Fruit fly (Drosophila melanogaster): ENCODE results near the gene Cbp80.

Gene Cbp80

DNA sequence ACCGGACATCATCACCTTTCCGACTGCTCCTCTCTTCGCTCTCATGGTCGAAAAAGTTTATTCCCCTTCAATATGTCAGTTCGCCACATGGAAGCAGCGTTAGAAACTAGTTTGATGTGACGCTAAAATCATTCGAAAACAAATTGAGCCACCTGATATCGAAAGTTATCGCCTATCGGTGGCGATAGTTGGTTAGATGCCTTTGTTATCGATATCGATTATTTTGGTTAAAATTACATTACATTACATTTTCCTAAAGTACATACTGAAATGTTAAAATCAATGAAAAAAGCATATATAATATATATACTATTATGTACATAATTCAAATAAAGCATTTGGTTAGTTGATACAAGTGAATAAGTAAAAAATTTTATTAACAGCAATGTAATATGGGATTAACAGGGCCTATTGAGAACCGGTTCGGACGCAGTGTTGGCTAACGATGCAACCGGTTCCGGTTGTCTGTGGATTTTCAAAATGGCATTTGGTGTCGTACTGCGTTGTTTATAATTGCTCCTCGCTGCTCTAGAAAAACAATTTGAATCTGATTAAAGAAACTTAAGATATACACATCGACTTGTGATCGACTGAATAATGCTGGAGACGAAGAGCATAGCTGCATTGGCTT is 13.8 kb upstream of the Cbp80 start, which contains the start of the genes Alms1a and pon (continued):
- TF ChIP-seq Deaf1 (tag; optimal IDR thresholded peaks at IDR 0.05) (no peak), Ets97D (GFP tag; optimal IDR thresholded peaks at IDR 0.05) (no peak), Dfd (GFP tag; optimal IDR thresholded peaks at IDR 0.05) (no peak), CG2202 (tag; optimal IDR thresholded peaks at IDR 0.05) (no peak), CTCF (GFP tag; optimal IDR thresholded peaks at IDR 0.05) (no peak), YL-1 (GFP tag; optimal IDR thresholded peaks at IDR 0.05) (peak; percentile 11), CG9932 (GFP tag; IDR thresholded peaks at IDR 0.05) (no peak), HLHmδ (GFP tag; optimal IDR thresholded peaks at IDR 0.05) (no peak), CG6813 (GFP tag; optimal IDR thresholded peaks at IDR 0.05) (no peak), grn (GFP tag; optimal IDR thresholded peaks at IDR 0.05) (no peak), CG33213 (GFP tag; optimal IDR thresholded peaks at IDR 0.05) (no peak), Ravus (GFP tag; IDR thresholded peaks at IDR 0.05) (no peak), wdn (GFP tag; IDR thresholded peaks at IDR 0.05) (no peak), Scr (GFP tag; IDR thresholded peaks at IDR 0.05; ENCODE audit: partially characterized antibody) (peak; percentile 84), unc-4 (GFP tag; IDR thresholded peaks at IDR 0.05; ENCODE audit: partially characterized antibody) (peak; percentile 79), slbo (GFP tag; IDR thresholded peaks at IDR 0.05) (no peak), CG30020 (tag; optimal IDR thresholded peaks at IDR 0.05) (no peak), NC2α (GFP tag; optimal IDR thresholded peaks at IDR 0.05) (no peak), E2f2 (GFP tag; IDR thresholded peaks at IDR 0.05) (peak; percentile 76), hth (optimal IDR thresholded peaks at IDR 0.05) (no peak), repo (GFP tag; optimal IDR thresholded peaks at IDR 0.05) (no peak)

DNA sequence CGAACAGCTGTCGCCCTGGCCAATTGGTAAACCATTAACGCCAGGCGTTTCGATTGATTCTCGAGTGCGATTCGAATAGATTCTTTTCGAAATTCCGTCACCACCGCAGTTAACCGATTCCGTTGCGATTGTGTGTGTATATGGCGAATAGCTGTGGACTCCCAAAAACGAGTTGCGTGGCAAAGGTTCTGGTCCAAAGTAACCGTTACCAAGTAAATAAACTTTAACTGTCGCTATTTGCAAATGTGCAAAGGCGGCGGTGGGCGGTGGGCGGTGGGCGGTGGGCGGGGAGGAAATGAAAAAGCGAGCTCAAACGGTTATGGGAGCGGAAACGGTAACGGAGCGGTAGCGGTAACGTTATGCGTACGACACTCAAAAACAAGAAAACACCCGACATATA is 5.9 kb upstream of the Cbp80 start, which contains the start of gene CG3081:
CG3081 (minus strand) TSS at position 101 of the 400 bp plus-strand sequence.
- TF ChIP-seq CG14965 (GFP tag; optimal IDR thresholded peaks at IDR 0.05; ENCODE audit: borderline replicate concordance), result no peak
- TF ChIP-seq CG11504 (tag; optimal IDR thresholded peaks at IDR 0.05), result no peak
- no peak for TF ChIP-seq CG34224 (GFP tag; IDR thresholded peaks at IDR 0.05; ENCODE audit: partially characterized antibody)
- TF ChIP-seq CG7786 (GFP tag; optimal IDR thresholded peaks at IDR 0.05), result no peak
- TF ChIP-seq ken (GFP tag; IDR thresholded peaks at IDR 0.05), result no peak
- TF ChIP-seq ac (GFP tag; optimal IDR thresholded peaks at IDR 0.05), result no peak

DNA sequence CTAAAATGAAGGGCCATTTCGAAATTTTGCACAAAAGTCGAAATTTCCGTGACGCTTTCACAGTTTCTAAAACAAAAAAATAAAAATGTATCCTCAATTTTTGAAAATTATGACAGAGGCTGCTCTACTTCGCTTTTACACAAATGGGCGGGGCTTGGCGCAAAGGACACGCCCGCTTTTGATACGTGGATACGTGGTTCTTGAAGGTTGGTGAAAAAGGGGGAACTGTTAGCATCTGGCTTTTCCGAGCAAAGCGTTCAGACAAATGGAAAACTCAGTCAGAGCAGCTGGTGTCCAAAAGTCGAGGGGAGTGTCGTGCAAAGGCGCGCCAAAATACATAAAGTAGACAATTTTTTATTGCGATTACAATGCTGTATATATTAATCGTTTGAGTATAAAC is 5.0 kb upstream of the Cbp80 start, which contains the start of gene CG3062:
CG3062 (minus strand) TSS at position 101 of the 400 bp plus-strand sequence.
- no peak for TF ChIP-seq CG8359 (GFP tag; optimal IDR thresholded peaks at IDR 0.05; ENCODE audit: borderline replicate concordance)
- no peak for TF ChIP-seq Side (GFP tag; optimal IDR thresholded peaks at IDR 0.05)
- TF ChIP-seq CG6683 (GFP tag; optimal IDR thresholded peaks at IDR 0.05), result no peak
- no peak for TF ChIP-seq CG11723 (GFP tag; optimal IDR thresholded peaks at IDR 0.05)
- no peak for TF ChIP-seq h (optimal IDR thresholded peaks at IDR 0.05)
- TF ChIP-seq Ptx1 (GFP tag; IDR thresholded peaks at IDR 0.05), result no peak

DNA sequence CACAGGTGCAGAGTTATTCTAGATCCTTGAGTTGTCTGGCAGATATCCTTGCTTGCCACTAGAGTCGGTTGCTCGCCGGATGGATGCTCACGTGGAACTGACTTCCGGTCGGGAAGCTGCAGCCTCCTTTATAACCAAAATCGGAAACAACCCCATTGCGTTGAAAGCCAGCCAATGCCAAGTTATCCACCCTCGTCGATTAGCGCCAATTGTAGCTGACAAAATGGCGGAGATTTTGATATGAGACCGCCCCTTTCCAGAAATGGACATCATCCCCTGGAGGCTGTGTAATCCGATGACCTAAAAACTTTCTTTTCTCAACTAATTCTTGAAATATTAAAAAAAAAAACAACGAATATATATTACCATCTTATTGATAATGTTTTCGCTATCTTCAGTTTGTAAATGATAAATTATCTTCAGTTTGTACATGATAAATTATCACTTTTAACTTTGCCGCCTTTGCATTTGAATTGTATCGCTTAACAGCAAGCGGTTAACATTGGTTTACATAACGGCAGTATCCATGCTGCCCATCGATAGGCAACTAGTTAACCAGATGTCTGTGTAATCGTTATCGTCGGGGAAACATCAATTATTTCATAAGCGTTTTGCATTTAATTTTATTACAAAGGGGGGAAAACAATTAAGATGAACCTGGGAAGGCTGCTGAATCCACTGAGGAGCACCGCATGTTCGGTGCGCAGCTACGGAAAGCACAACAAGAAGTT is 2.3 kb upstream of the Cbp80 start, which contains the start of the genes HLH4C and mRpL30:
HLH4C (minus strand) TSS at position 99 of the 731 bp plus-strand sequence.
mRpL30 (plus strand) TSS at position 556 of the 731 bp plus-strand sequence.
- TF ChIP-seq BEAF-32 (GFP tag; optimal IDR thresholded peaks at IDR 0.05) (peak; percentile 40), CG30431 (GFP tag; optimal IDR thresholded peaks at IDR 0.05) (no peak), exex (tag; optimal IDR thresholded peaks at IDR 0.05) (peak; percentile 6), kay (GFP tag; optimal IDR thresholded peaks at IDR 0.05) (no peak), unc-4 (GFP tag; IDR thresholded peaks at IDR 0.05; ENCODE audit: partially characterized antibody) (peak; percentile 65), stc (GFP tag; IDR thresholded peaks at IDR 0.05) (no peak), CG16813 (GFP tag; IDR thresholded peaks at IDR 0.05; ENCODE audit: partially characterized antibody) (peak; percentile 81), mld (GFP tag; IDR thresholded peaks at IDR 0.05; ENCODE audit: partially characterized antibody) (peak; percentile 98), knrl (GFP tag; IDR thresholded peaks at IDR 0.05; ENCODE audit: partially characterized antibody) (0 out of 3 replicates have a peak, but pooled peaks have one; percentile 27), Sry-δ (GFP tag; optimal IDR thresholded peaks at IDR 0.05) (peak; percentile 8), dpn (GFP tag; optimal IDR thresholded peaks at IDR 0.05) (no peak), MBD-R2 (GFP tag; IDR thresholded peaks at IDR 0.05) (peak; percentile 29; the same call in 1 of the 2 replicates), CG7963 (GFP tag; IDR thresholded peaks at IDR 0.05; ENCODE audit: partially characterized antibody) (peak; percentile 98), gsb (GFP tag; IDR thresholded peaks at IDR 0.05) (no peak)
